Worm (Caenorhabditis elegans): ENCODE results near the gene tap-1.

DNA sequence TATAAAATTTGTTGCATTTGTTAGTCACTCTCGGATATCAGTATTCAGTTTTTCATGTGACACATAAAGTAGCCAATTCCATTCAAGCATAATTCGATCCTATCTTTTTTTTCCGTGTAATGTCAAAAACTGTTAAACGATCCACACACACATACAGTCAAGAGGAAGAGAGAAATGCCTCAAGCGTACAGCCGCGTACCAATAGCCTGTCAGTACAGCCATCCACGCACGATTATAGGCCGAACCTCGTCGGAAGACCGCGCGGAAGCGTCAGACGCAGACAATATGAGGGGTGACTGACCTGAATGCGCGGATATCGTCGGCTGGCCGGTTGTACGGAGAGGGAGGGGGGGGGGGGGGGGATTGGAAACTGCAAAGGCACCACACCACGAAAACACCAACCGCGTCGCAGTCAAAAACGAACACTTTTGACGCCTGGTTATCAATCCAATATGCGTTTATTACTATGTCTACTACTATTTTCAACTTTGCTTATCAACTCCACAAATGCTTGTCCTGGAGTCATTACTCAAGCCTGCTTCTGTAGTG is 11.8 kb upstream of the tap-1 start, which contains the start of gene let-4:
- TF ChIP-seq zag-1 (tag; optimal IDR thresholded peaks at IDR 0.05): no peak
- no peak for TF ChIP-seq lir-3 (tag; optimal IDR thresholded peaks at IDR 0.05)

Data from whole organism, L4 larva.